Worm (Caenorhabditis elegans) whole organism, early embryonic: ENCODE data around the gene F54B11.5.

ENCODE experiments used
- B0310.2 ChIP-seq: sonication (generic microtip); optimal IDR thresholded peaks from 2 replicates; lab custom pipeline; 2016; ENCODE audit warnings: mild to moderate bottlenecking, missing genetic modification characterization, missing compliant biosample characterization
- F13C5.2 ChIP-seq: sonication (generic microtip); optimal IDR thresholded peaks from 2 replicates; lab custom pipeline; 2017; ENCODE audit warnings: mild to moderate bottlenecking, missing genetic modification characterization, inconsistent platforms, missing compliant biosample characterization
- aly-1 ChIP-seq: sonication (generic microtip); optimal IDR thresholded peaks from 2 replicates; lab custom pipeline; 2016; ENCODE audit warnings: missing genetic modification characterization, missing compliant biosample characterization
- ama-1 ChIP-seq: fragments of 150-350 bp; optimal IDR thresholded peaks from 2 replicates; lab custom pipeline; 2014
- ceh-13 ChIP-seq: fragments of 200-800 bp; sonication (Bioruptor generic); optimal IDR thresholded peaks from 2 replicates; lab custom pipeline; 2018; ENCODE audit warnings: mild to moderate bottlenecking, missing genetic modification characterization, missing compliant biosample characterization
- ceh-36 ChIP-seq: sonication (generic microtip); optimal IDR thresholded peaks from 2 replicates; lab custom pipeline; 2016; ENCODE audit warnings: missing genetic modification characterization, inconsistent platforms, missing compliant biosample characterization
- ets-7 ChIP-seq: sonication (generic microtip); optimal IDR thresholded peaks from 2 replicates; lab custom pipeline; 2016; ENCODE audit warnings: missing genotype, missing genetic modification characterization, missing compliant biosample characterization
- flt-1 ChIP-seq: fragments of 200-800 bp; sonication (Bioruptor generic); IDR thresholded peaks from 2 replicates; pipeline ENCODE4 v1.3.6; 2022; ENCODE audit warnings: missing genetic modification characterization, missing compliant biosample characterization
- hmbx-1 ChIP-seq: sonication (generic microtip); optimal IDR thresholded peaks from 2 replicates; lab custom pipeline; 2016; ENCODE audit warnings: mild to moderate bottlenecking, missing genetic modification characterization, missing compliant biosample characterization
- hmg-4 ChIP-seq: fragments of 200-800 bp; sonication (Bioruptor generic); optimal IDR thresholded peaks from 2 replicates; lab custom pipeline; 2018; ENCODE audit warnings: mild to moderate bottlenecking, missing genetic modification characterization, missing compliant biosample characterization
- hnd-1 ChIP-seq: sonication (generic microtip); optimal IDR thresholded peaks from 2 replicates; lab custom pipeline; 2016; ENCODE audit warnings: missing genetic modification characterization, missing compliant biosample characterization
- pes-1 ChIP-seq: fragments of 200-800 bp; sonication (Bioruptor generic); IDR thresholded peaks from 2 replicates; pipeline ENCODE4 v1.3.6; 2022; ENCODE audit warnings: missing genetic modification reagents, missing genetic modification characterization, missing compliant biosample characterization
- scrt-1 ChIP-seq: fragments of 200-800 bp; sonication (Bioruptor generic); IDR thresholded peaks from 2 replicates; pipeline ENCODE4 v1.3.6; 2022; ENCODE audit warnings: missing genetic modification characterization, missing compliant biosample characterization
- sea-1 ChIP-seq: fragments of 200-800 bp; sonication (Bioruptor generic); conservative IDR thresholded peaks from 2 replicates; pipeline ENCODE4 v1.3.6; 2022; ENCODE audit warnings: missing genetic modification characterization, missing compliant biosample characterization
- tbx-11 ChIP-seq: fragments of 200-800 bp; sonication (Bioruptor generic); IDR thresholded peaks from 2 replicates; pipeline ENCODE4 v1.3.6; 2022; ENCODE audit warnings: missing genetic modification characterization, missing compliant biosample characterization
- tbx-37 ChIP-seq: fragments of 200-800 bp; sonication (Bioruptor generic); conservative IDR thresholded peaks from 2 replicates; pipeline ENCODE4 v1.3.6; 2022; ENCODE audit warnings: missing genetic modification reagents, missing genetic modification characterization, missing compliant biosample characterization
- tra-4 ChIP-seq: sonication (generic microtip); optimal IDR thresholded peaks from 2 replicates; lab custom pipeline; 2017; ENCODE audit warnings: missing genetic modification characterization, missing compliant biosample characterization

Gene F54B11.5

DNA sequence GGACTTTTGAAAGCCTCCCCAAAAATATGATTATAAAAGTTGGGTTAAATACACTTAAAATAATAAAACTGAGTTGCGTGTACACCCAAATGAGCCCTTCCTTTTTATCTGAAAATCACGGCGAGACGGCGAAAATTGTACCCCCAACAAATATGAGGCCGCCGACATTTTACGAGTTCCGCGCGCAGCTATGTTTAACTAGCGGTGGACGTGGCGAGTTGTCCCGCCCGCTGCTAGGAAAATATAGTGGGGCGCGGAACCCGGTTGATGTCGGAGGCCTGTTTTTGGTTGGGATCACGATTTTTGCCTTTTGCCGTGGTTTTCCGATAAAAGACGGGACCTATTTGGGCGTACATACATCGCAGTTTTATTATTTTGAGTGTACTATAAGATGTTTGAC, 37.2 kb upstream of the F54B11.5 start:
- TF ChIP-seq hmbx-1 (no peak), tra-4 (no peak), F13C5.2 (tag; lab: Kevin White, UChicago) (no peak), ets-7 (no peak), sea-1 (GFP tag; lab: Robert Waterston, UW) (no peak), tbx-11 (no peak), aly-1 (tag; lab: Kevin White, UChicago) (no peak), hmg-4 (GFP tag; lab: Kevin White, UChicago) (no peak), scrt-1 (GFP tag; lab: Robert Waterston, UW) (no peak), flt-1 (GFP tag; lab: Robert Waterston, UW) (no peak), pes-1 (GFP tag; lab: Robert Waterston, UW) (no peak), B0310.2 (tag; lab: Kevin White, UChicago) (no peak), hnd-1 (tag; lab: Kevin White, UChicago) (no peak), ama-1 (lab: Kevin White, UChicago) (no peak)

DNA sequence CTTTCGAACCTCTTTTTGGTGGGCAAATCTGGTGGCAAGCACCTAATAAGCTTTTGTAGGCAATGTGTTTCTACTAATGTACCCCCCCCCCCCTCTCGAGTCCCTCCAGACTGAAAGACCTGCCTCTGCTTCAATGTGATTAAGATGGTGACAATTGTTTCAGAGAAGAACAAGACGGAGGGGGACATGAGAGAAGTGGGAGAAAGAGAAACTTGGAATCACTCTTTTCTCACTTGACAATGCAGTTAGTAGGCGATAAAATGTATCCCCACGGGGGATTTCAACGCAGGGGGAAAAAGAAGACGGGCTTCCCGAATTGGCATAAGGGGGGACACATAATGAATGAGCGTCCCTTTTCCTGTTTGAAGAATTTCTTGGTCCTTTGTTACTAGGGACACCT, 36.4 kb upstream of the F54B11.5 start:
- TF ChIP-seq flt-1 (GFP tag; lab: Robert Waterston, UW) (no peak), B0310.2 (tag; lab: Kevin White, UChicago) (no peak), aly-1 (tag; lab: Kevin White, UChicago) (no peak), ets-7 (no peak), scrt-1 (GFP tag; lab: Robert Waterston, UW) (no peak), F13C5.2 (tag; lab: Kevin White, UChicago) (no peak), ceh-36 (no peak), sea-1 (GFP tag; lab: Robert Waterston, UW) (no peak), pes-1 (GFP tag; lab: Robert Waterston, UW) (no peak), tra-4 (no peak)

DNA sequence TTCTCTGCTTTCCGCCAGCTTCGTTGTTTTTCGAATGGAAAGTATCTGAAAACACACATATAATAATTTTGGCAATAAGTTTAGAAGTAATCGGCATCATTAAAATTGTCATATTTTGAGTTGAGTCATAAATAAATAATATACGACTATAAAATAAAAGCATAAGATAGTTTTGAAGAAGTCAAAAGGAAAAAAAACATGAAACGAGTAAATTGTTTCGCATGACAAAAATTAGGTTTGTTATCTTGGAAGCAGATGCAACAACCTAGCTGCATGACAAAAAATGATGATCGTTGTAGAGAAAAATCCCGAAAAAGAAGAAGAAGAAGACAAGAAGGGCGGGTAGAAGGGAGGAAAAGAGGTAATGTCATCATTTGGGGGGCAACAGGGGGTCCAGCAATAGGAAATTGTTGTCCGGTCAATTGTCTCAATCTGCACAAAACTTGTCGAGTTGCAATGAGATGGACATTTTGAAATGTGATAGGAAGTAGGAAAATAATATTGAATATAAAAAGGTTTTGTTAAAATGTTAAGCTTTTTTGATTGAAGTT, 35.3 kb upstream of the F54B11.5 start, which contains the start of gene nlg-1:
Gene nlg-1 (minus strand): TSS at position 51 of the 551 bp plus-strand sequence.
- TF ChIP-seq sea-1 (GFP tag; lab: Robert Waterston, UW) (no peak), pes-1 (GFP tag; lab: Robert Waterston, UW) (no peak), aly-1 (tag; lab: Kevin White, UChicago) (no peak), hmg-4 (GFP tag; lab: Kevin White, UChicago) (no peak), ceh-13 (GFP tag; lab: Kevin White, UChicago) (no peak), hnd-1 (tag; lab: Kevin White, UChicago) (no peak), F13C5.2 (tag; lab: Kevin White, UChicago) (no peak), ama-1 (lab: Kevin White, UChicago) (no peak)

DNA sequence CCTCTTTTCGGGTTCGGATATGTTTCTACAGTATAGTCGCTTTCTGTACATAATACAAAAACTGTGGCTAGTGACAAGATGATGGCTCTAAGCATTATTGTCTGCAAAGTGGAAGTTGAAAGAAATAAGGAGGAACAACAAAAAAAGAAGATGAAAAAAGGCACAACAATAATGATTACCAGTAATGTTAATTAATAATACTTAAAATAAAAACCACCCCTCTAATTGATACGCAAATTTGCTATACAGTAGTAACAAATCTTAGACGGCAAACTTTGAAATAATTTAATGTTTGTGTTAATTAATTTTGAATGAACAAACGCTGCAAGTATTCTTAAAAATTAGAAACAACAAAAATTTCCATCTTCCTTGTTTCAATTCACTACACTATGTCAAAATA, 25.8 kb upstream of the F54B11.5 start, which contains the start of gene Y12A6A.1:
Gene Y12A6A.1 (minus strand): TSS at position 101 of the 400 bp plus-strand sequence.
- TF ChIP-seq hmg-4 (GFP tag; lab: Kevin White, UChicago) = no peak

DNA sequence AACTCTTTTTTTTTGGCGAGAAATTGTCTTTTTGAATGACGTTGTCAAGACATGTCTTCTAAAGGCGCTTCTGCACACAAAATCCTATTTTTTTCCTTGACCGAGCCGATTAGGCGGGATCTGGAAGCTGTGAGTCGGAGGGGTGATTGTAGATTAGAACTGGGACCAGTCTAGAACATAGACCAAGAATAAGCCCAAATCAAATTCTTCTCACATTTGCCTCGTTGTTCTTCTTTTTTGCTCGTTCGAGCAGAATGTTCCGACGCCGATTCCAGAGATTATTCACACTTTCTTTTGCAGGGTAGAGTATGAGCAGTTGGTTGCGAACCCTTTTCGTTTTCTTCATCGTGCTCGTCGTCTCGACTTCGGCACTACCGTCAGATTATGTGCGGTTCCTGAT, 22.7 kb upstream of the F54B11.5 start, which contains the start of gene nlp-53:
Gene nlp-53 (plus strand): TSS at position 301 of the 400 bp plus-strand sequence.
- no peak for TF ChIP-seq scrt-1 (GFP tag; lab: Robert Waterston, UW)
- no peak for TF ChIP-seq hmg-4 (GFP tag; lab: Kevin White, UChicago)
- no peak for TF ChIP-seq B0310.2 (tag; lab: Kevin White, UChicago)
- TF ChIP-seq hmbx-1 = no peak
- TF ChIP-seq ama-1 (lab: Kevin White, UChicago) = no peak
- TF ChIP-seq flt-1 (GFP tag; lab: Robert Waterston, UW) = no peak
- no peak for TF ChIP-seq tra-4
- no peak for TF ChIP-seq ceh-13 (GFP tag; lab: Kevin White, UChicago)
- no peak for TF ChIP-seq ets-7
- TF ChIP-seq hnd-1 (tag; lab: Kevin White, UChicago) = no peak
- no peak for TF ChIP-seq tbx-37
- no peak for TF ChIP-seq tbx-11
- no peak for TF ChIP-seq sea-1 (GFP tag; lab: Robert Waterston, UW)
- no peak for TF ChIP-seq aly-1 (tag; lab: Kevin White, UChicago)
- no peak for TF ChIP-seq pes-1 (GFP tag; lab: Robert Waterston, UW)

DNA sequence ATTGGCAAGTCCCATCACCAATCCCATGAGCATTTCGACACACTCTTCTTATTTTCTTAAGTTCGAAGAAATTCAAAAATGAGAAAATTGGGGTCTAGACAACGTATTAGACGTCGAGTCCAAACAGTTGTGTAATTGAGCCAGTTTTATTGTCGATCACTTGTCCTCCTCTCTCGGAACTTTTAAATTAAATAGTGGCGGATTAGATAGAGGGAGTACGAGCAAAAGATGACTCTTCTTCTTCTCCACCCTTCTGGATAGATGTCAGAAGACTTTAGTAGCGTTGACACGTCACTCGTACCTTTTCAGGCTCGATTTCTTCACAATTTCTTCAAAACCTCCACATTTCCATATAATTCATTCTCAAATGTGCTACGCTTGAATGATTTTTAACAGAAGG, 19.3 kb upstream of the F54B11.5 start:
- TF ChIP-seq F13C5.2 (tag; lab: Kevin White, UChicago) (no peak), aly-1 (tag; lab: Kevin White, UChicago) (no peak), ets-7 (no peak), ceh-13 (GFP tag; lab: Kevin White, UChicago) (no peak), hmbx-1 (no peak), sea-1 (GFP tag; lab: Robert Waterston, UW) (no peak), tbx-37 (no peak), ama-1 (lab: Kevin White, UChicago) (no peak)

DNA sequence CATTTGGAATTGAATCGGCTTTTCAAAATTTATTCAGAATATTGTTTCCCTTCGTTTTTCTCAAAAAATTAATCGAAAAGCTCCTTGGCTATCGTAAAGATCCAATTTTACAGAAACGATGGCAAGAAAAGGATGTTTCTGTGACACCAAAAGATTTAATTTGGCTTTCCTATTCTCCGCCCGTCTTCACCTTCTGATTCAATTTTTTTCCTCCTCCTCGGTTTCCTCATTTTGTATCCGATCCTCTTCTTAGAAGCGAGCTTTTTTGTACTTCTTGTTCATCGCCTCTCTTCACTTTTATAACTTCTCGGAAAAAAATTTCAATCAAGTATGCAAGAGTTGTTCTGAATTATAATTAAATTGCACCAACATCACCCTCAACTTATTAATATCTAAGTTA, 14.2 kb upstream of the F54B11.5 start:
- no peak for TF ChIP-seq flt-1 (GFP tag; lab: Robert Waterston, UW)
- TF ChIP-seq ceh-36 = no peak
- TF ChIP-seq hmg-4 (GFP tag; lab: Kevin White, UChicago) = no peak
- no peak for TF ChIP-seq hmbx-1
- no peak for TF ChIP-seq tra-4
- TF ChIP-seq pes-1 (GFP tag; lab: Robert Waterston, UW) = no peak
- TF ChIP-seq tbx-37 = no peak
- no peak for TF ChIP-seq ama-1 (lab: Kevin White, UChicago)
- TF ChIP-seq sea-1 (GFP tag; lab: Robert Waterston, UW) = no peak
- no peak for TF ChIP-seq hnd-1 (tag; lab: Kevin White, UChicago)
- TF ChIP-seq scrt-1 (GFP tag; lab: Robert Waterston, UW) = no peak
- no peak for TF ChIP-seq tbx-11
- no peak for TF ChIP-seq F13C5.2 (tag; lab: Kevin White, UChicago)
- TF ChIP-seq B0310.2 (tag; lab: Kevin White, UChicago) = no peak
- no peak for TF ChIP-seq ets-7
- no peak for TF ChIP-seq ceh-13 (GFP tag; lab: Kevin White, UChicago)
- no peak for TF ChIP-seq aly-1 (tag; lab: Kevin White, UChicago)
